Worm (Caenorhabditis elegans) whole organism, L3 larva: Measurements from ENCODE around the gene dars-1.

ENCODE experiments used
- R02D3.7 ChIP-seq: fragments of 150-350 bp; optimal IDR thresholded peaks from 2 replicates; lab custom pipeline; 2014; ENCODE audit warnings: missing biosample characterization, missing genetic modification characterization
- aly-2 ChIP-seq: fragments of 150-350 bp; optimal IDR thresholded peaks from 2 replicates; lab custom pipeline; 2014; ENCODE audit warnings: missing biosample characterization, missing genetic modification characterization
- ama-1 ChIP-seq: fragments of 150-350 bp; optimal IDR thresholded peaks from 2 replicates; lab custom pipeline; 2018
- elt-3 ChIP-seq, 3 experiments: fragments of 150-350 bp in 1 of 3; sonication (generic microtip) in 2 of 3; optimal IDR thresholded peaks; 2 replicates in 2 of 3; 4 replicates in 1 of 3; lab custom pipeline; 2014 to 2017; ENCODE audit warnings: missing biosample characterization in 3 of 3, missing genetic modification characterization in 3 of 3
- mdl-1 ChIP-seq: fragments of 150-350 bp; optimal IDR thresholded peaks from 2 replicates; lab custom pipeline; 2014; ENCODE audit warnings: missing biosample characterization, missing genetic modification characterization
- nhr-237 ChIP-seq: fragments of 150-350 bp; optimal IDR thresholded peaks from 2 replicates; lab custom pipeline; 2014; ENCODE audit warnings: missing biosample characterization, missing genetic modification characterization
- snpc-4 ChIP-seq: fragments of 150-350 bp; optimal IDR thresholded peaks from 2 replicates; lab custom pipeline; 2014; ENCODE audit warnings: missing biosample characterization, missing genetic modification characterization
- tbx-2 ChIP-seq: sonication (generic microtip); optimal IDR thresholded peaks from 2 replicates; lab custom pipeline; 2016; ENCODE audit warnings: mild to moderate bottlenecking, missing genetic modification characterization, missing compliant biosample characterization

- TF ChIP-seq nhr-237: no peak
- TF ChIP-seq ama-1 (lab: Kevin White, UChicago): no peak
- TF ChIP-seq R02D3.7 (tag; lab: Kevin White, UChicago): no peak
- TF ChIP-seq snpc-4 (tag; lab: Kevin White, UChicago): no peak
- no peak for TF ChIP-seq aly-2 (tag; lab: Kevin White, UChicago)
- TF ChIP-seq elt-3 (tag; optimal IDR thresholded peaks at IDR 0.05; lab: Kevin White, UChicago): no peak
- TF ChIP-seq mdl-1 (tag; lab: Kevin White, UChicago): no peak
- no peak for TF ChIP-seq tbx-2 (tag; lab: Kevin White, UChicago)
Observed at ce11 chrIII:9501072-9501471, 10.1 kb upstream of the dars-1 start.
